Fruit fly (Drosophila melanogaster) Kc167 (cell line): ENCODE data around the gene CG31268.

Experiments
- Myc ChIP-seq: fragments of >200 bp; optimal IDR thresholded peaks from 2 replicates; lab custom pipeline; 2017; ENCODE audit warnings: missing external identifiers
- psq ChIP-seq: fragments of >200 bp; optimal IDR thresholded peaks from 2 replicates; lab custom pipeline; 2017; ENCODE audit warnings: missing external identifiers
- ttk ChIP-seq: sonication (Bioruptor generic); optimal IDR thresholded peaks from 2 replicates; lab custom pipeline; 2017; ENCODE audit warnings: missing external identifiers

- no peak for TF ChIP-seq psq (lab: Kevin White, UChicago)
- TF ChIP-seq Myc (lab: Kevin White, UChicago), result no peak
- no peak for TF ChIP-seq ttk (lab: Kevin White, UChicago)
Measured at dm6 chr3R:17002218-17003110, 29.1 kb upstream of the CG31268 start, which contains the start of the genes Sf3a1 and Irc.
